Fruit fly (Drosophila melanogaster): ENCODE data around the gene INPP5E.

The INPP5E gene

dm6 chr3L:12271195-12271618 lies 6.2 kb upstream of the INPP5E start, which contains the start of gene Pbgs (continued):
- TF ChIP-seq Ptx1 (GFP tag; IDR thresholded peaks at IDR 0.05) (no peak), Ets97D (GFP tag; optimal IDR thresholded peaks at IDR 0.05) (no peak), NfI (GFP tag; optimal IDR thresholded peaks at IDR 0.05) (no peak), gsb (GFP tag; IDR thresholded peaks at IDR 0.05) (no peak), CG32772 (GFP tag; IDR thresholded peaks at IDR 0.05) (no peak), CG6654 (GFP tag; optimal IDR thresholded peaks at IDR 0.05) (no peak), CG11456 (GFP tag; IDR thresholded peaks at IDR 0.05) (0 out of 3 replicates have a peak, but pooled peaks have one; percentile 3), Dek (tag; optimal IDR thresholded peaks at IDR 0.05) (peak; percentile 2), Dip3 (GFP tag; optimal IDR thresholded peaks at IDR 0.05) (no peak), sna (GFP tag; IDR thresholded peaks at IDR 0.05; ENCODE audit: partially characterized antibody) (no peak), Camta (GFP tag; optimal IDR thresholded peaks at IDR 0.05) (no peak), Ravus (GFP tag; IDR thresholded peaks at IDR 0.05) (no peak), Sry-β (GFP tag; optimal IDR thresholded peaks at IDR 0.05) (no peak), ac (GFP tag; optimal IDR thresholded peaks at IDR 0.05) (no peak), CG43689 (GFP tag; IDR thresholded peaks at IDR 0.05) (no peak), CG8388 (GFP tag; optimal IDR thresholded peaks at IDR 0.05) (peak; percentile 24), Sin3A (optimal IDR thresholded peaks at IDR 0.05) (no peak), zen (tag; optimal IDR thresholded peaks at IDR 0.05) (peak; percentile 59), CG9437 (GFP tag; optimal IDR thresholded peaks at IDR 0.05) (peak; percentile 97), Xrp1 (GFP tag; IDR thresholded peaks at IDR 0.05) (peak; percentile 83), CG2120 (GFP tag; optimal IDR thresholded peaks at IDR 0.05) (no peak), CTCF (GFP tag; optimal IDR thresholded peaks at IDR 0.05) (no peak), sim (GFP tag; IDR thresholded peaks at IDR 0.05) (no peak), CG12219 (GFP tag; optimal IDR thresholded peaks at IDR 0.05) (no peak), Med (GFP tag) (peak; percentile 87), Lpt (GFP tag; optimal IDR thresholded peaks at IDR 0.05) (no peak), gce (GFP tag; IDR thresholded peaks at IDR 0.05) (peak; percentile 69; the same call in 2 of the 3 replicates), Deaf1 (tag; optimal IDR thresholded peaks at IDR 0.05) (no peak), shn (GFP tag; optimal IDR thresholded peaks at IDR 0.05) (no peak), CG7556 (GFP tag; optimal IDR thresholded peaks at IDR 0.05) (peak; percentile 52), CG5953 (GFP tag; IDR thresholded peaks at IDR 0.05) (no peak), unc-4 (GFP tag; IDR thresholded peaks at IDR 0.05; ENCODE audit: partially characterized antibody) (no peak), cwo (GFP tag; optimal IDR thresholded peaks at IDR 0.05) (peak; percentile 6), gro (GFP tag; optimal IDR thresholded peaks at IDR 0.05) (no peak), ftz-f1 (GFP tag; optimal IDR thresholded peaks at IDR 0.05) (no peak), gsb-n (tag; optimal IDR thresholded peaks at IDR 0.05) (peak; percentile 39), CG3847 (GFP tag; IDR thresholded peaks at IDR 0.05) (no peak), CG1233 (GFP tag; optimal IDR thresholded peaks at IDR 0.05) (peak; percentile 44), CG17186 (GFP tag; optimal IDR thresholded peaks at IDR 0.05) (no peak), hkb (optimal IDR thresholded peaks at IDR 0.05) (no peak), hkb (GFP tag; IDR thresholded peaks at IDR 0.05) (peak; percentile 67), CG14050 (GFP tag; IDR thresholded peaks at IDR 0.05) (peak; percentile 19; the same call in 1 of the 3 replicates), Kr (GFP tag; optimal IDR thresholded peaks at IDR 0.05) (no peak), ato (GFP tag; IDR thresholded peaks at IDR 0.05; ENCODE audit: partially characterized antibody) (0 out of 2 replicates have a peak, but pooled peaks have one; percentile 24), CG6813 (GFP tag; optimal IDR thresholded peaks at IDR 0.05) (peak; percentile 62), da (GFP tag; optimal IDR thresholded peaks at IDR 0.05) (no peak), bsh (GFP tag; optimal IDR thresholded peaks at IDR 0.05) (peak in 1 of 2 experiments; percentile 30), amos (GFP tag; IDR thresholded peaks at IDR 0.05; ENCODE audit: partially characterized antibody) (peak; percentile 16; the same call in 1 of the 2 replicates), ttk (GFP tag; IDR thresholded peaks at IDR 0.05) (peak; percentile 34; the same call in 1 of the 2 replicates), h (optimal IDR thresholded peaks at IDR 0.05) (no peak), pzg (GFP tag; optimal IDR thresholded peaks at IDR 0.05) (peak; percentile 43), CG2202 (tag; optimal IDR thresholded peaks at IDR 0.05) (no peak)

All from whole organism, embryonic.